Fruit fly (Drosophila melanogaster): ENCODE measurements around the gene TwdlP.

TwdlP gene

dm6 chr3R:26634585-26634984, 13.4 kb upstream of the TwdlP start, which contains the start of gene TwdlR:
TwdlR (plus strand) TSS chr3R:26634885.
- TF ChIP-seq cic (GFP tag; optimal IDR thresholded peaks at IDR 0.05) (no peak), bab1 (GFP tag; optimal IDR thresholded peaks at IDR 0.05) (no peak), CG7045 (GFP tag; optimal IDR thresholded peaks at IDR 0.05) (no peak), CG7101 (tag; optimal IDR thresholded peaks at IDR 0.05) (no peak)

- TF ChIP-seq pad (GFP tag; optimal IDR thresholded peaks at IDR 0.05): no peak
- no peak for TF ChIP-seq CG14711 (tag; optimal IDR thresholded peaks at IDR 0.05)
- no peak for TF ChIP-seq Hr96 (GFP tag; optimal IDR thresholded peaks at IDR 0.05)
- no peak for TF ChIP-seq Mnt (GFP tag; optimal IDR thresholded peaks at IDR 0.05)
- TF ChIP-seq Clk (GFP tag; optimal IDR thresholded peaks at IDR 0.05): no peak
- TF ChIP-seq toe (GFP tag; optimal IDR thresholded peaks at IDR 0.05): no peak
- TF ChIP-seq Crg-1 (GFP tag; optimal IDR thresholded peaks at IDR 0.05): no peak
- no peak for TF ChIP-seq CG7101 (tag; optimal IDR thresholded peaks at IDR 0.05)
- no peak for TF ChIP-seq bab1 (GFP tag; optimal IDR thresholded peaks at IDR 0.05)
- no peak for TF ChIP-seq CG5204 (GFP tag; optimal IDR thresholded peaks at IDR 0.05)
Observed at dm6 chr3R:26633432-26633831, 12.3 kb upstream of the TwdlP start, which contains the start of gene TwdlH. TwdlH (plus strand) TSS chr3R:26633732.

- TF ChIP-seq ovo (GFP tag; optimal IDR thresholded peaks at IDR 0.05): no peak
- no peak for TF ChIP-seq CG7101 (tag; optimal IDR thresholded peaks at IDR 0.05)
- TF ChIP-seq tj (GFP tag; optimal IDR thresholded peaks at IDR 0.05): no peak
- TF ChIP-seq Clk (GFP tag; optimal IDR thresholded peaks at IDR 0.05): no peak
- no peak for TF ChIP-seq Hr96 (GFP tag; optimal IDR thresholded peaks at IDR 0.05)
- no peak for TF ChIP-seq pad (GFP tag; optimal IDR thresholded peaks at IDR 0.05)
- TF ChIP-seq bab1 (GFP tag; optimal IDR thresholded peaks at IDR 0.05): no peak
- no peak for TF ChIP-seq CG14711 (tag; optimal IDR thresholded peaks at IDR 0.05)
Observed at dm6 chr3R:26633010-26633409, 11.8 kb upstream of the TwdlP start.

- TF ChIP-seq CG7045 (GFP tag; optimal IDR thresholded peaks at IDR 0.05) (no peak), kay (GFP tag; ENCODE audit: borderline replicate concordance) (no peak), CG1620 (GFP tag; optimal IDR thresholded peaks at IDR 0.05) (no peak), Hr96 (GFP tag; optimal IDR thresholded peaks at IDR 0.05) (no peak), tj (GFP tag; optimal IDR thresholded peaks at IDR 0.05) (no peak), CG7101 (tag; optimal IDR thresholded peaks at IDR 0.05) (no peak), Clk (GFP tag; optimal IDR thresholded peaks at IDR 0.05) (no peak), toe (GFP tag; optimal IDR thresholded peaks at IDR 0.05) (no peak), Crg-1 (GFP tag; optimal IDR thresholded peaks at IDR 0.05) (no peak), Mnt (GFP tag; optimal IDR thresholded peaks at IDR 0.05) (no peak)
Observed at dm6 chr3R:26631334-26631919, 10.3 kb upstream of the TwdlP start, which contains the start of gene TwdlN. TwdlN (plus strand) TSS chr3R:26631869.

- no peak for TF ChIP-seq Crg-1 (GFP tag; optimal IDR thresholded peaks at IDR 0.05)
- TF ChIP-seq Mnt (GFP tag; optimal IDR thresholded peaks at IDR 0.05): no peak
- no peak for TF ChIP-seq CG33017 (tag; optimal IDR thresholded peaks at IDR 0.05)
- TF ChIP-seq Clk (GFP tag; optimal IDR thresholded peaks at IDR 0.05): no peak
- no peak for TF ChIP-seq cic (GFP tag; optimal IDR thresholded peaks at IDR 0.05)
- TF ChIP-seq CG5204 (GFP tag; optimal IDR thresholded peaks at IDR 0.05): no peak
- TF ChIP-seq ovo (GFP tag; optimal IDR thresholded peaks at IDR 0.05): no peak
- no peak for TF ChIP-seq CG1620 (GFP tag; optimal IDR thresholded peaks at IDR 0.05)
- no peak for TF ChIP-seq kay (GFP tag; ENCODE audit: borderline replicate concordance)
- no peak for TF ChIP-seq CG7101 (tag; optimal IDR thresholded peaks at IDR 0.05)
- no peak for TF ChIP-seq pad (GFP tag; optimal IDR thresholded peaks at IDR 0.05)
- TF ChIP-seq Hr96 (GFP tag; optimal IDR thresholded peaks at IDR 0.05): no peak
Observed at dm6 chr3R:26629618-26630017, 8.5 kb upstream of the TwdlP start, which contains the start of gene TwdlJ. TwdlJ (plus strand) TSS chr3R:26629918.

dm6 chr3R:26628624-26629023, 7.5 kb upstream of the TwdlP start, which contains the start of gene TwdlK:
TwdlK (minus strand) TSS chr3R:26628724.
- no peak for TF ChIP-seq Crg-1 (GFP tag; optimal IDR thresholded peaks at IDR 0.05)
- no peak for TF ChIP-seq CG7045 (GFP tag; optimal IDR thresholded peaks at IDR 0.05)
- TF ChIP-seq cic (GFP tag; optimal IDR thresholded peaks at IDR 0.05): no peak
- no peak for TF ChIP-seq CG14711 (tag; optimal IDR thresholded peaks at IDR 0.05)
- no peak for TF ChIP-seq toe (GFP tag; optimal IDR thresholded peaks at IDR 0.05)
- no peak for TF ChIP-seq CG33017 (tag; optimal IDR thresholded peaks at IDR 0.05)
- no peak for TF ChIP-seq Hr96 (GFP tag; optimal IDR thresholded peaks at IDR 0.05)

dm6 chr3R:26626638-26627037, 5.5 kb upstream of the TwdlP start, which contains the start of gene TwdlO:
TwdlO (minus strand) TSS chr3R:26626738.
- no peak for TF ChIP-seq CG1620 (GFP tag; optimal IDR thresholded peaks at IDR 0.05)
- TF ChIP-seq cic (GFP tag; optimal IDR thresholded peaks at IDR 0.05): no peak
- no peak for TF ChIP-seq pad (GFP tag; optimal IDR thresholded peaks at IDR 0.05)
- TF ChIP-seq bab1 (GFP tag; optimal IDR thresholded peaks at IDR 0.05): no peak
- TF ChIP-seq cnc (optimal IDR thresholded peaks at IDR 0.05): no peak
- TF ChIP-seq CG33017 (tag; optimal IDR thresholded peaks at IDR 0.05): no peak
- no peak for TF ChIP-seq CG12768 (GFP tag; optimal IDR thresholded peaks at IDR 0.05)
- TF ChIP-seq Mnt (GFP tag; optimal IDR thresholded peaks at IDR 0.05): no peak
- TF ChIP-seq Crg-1 (GFP tag; optimal IDR thresholded peaks at IDR 0.05): no peak
- TF ChIP-seq tj (GFP tag; optimal IDR thresholded peaks at IDR 0.05): no peak
- TF ChIP-seq kay (GFP tag; ENCODE audit: borderline replicate concordance): no peak
- TF ChIP-seq CG14711 (tag; optimal IDR thresholded peaks at IDR 0.05): no peak
- no peak for TF ChIP-seq Hr96 (GFP tag; optimal IDR thresholded peaks at IDR 0.05)
- TF ChIP-seq CG5204 (GFP tag; optimal IDR thresholded peaks at IDR 0.05): no peak
- TF ChIP-seq toe (GFP tag; optimal IDR thresholded peaks at IDR 0.05): no peak
